Fruit fly (Drosophila melanogaster): ENCODE measurements around the gene Pdhb.

dm6 chr3R:29091609-29092008 lies 21.3 kb upstream of the Pdhb start:
- TF ChIP-seq CG8478 (optimal IDR thresholded peaks at IDR 0.05): no peak
- TF ChIP-seq CTCF (optimal IDR thresholded peaks at IDR 0.05): no peak
